Fruit fly (Drosophila melanogaster) ovary, adult (tissue): ENCODE measurements around the gene aqz.

Experiments
- CG17801 ChIP-seq: fragments of 200-800 bp; optimal IDR thresholded peaks from 2 replicates; lab custom pipeline; 2019; ENCODE audit warnings: missing biosample characterization, mild to moderate bottlenecking, missing genetic modification characterization, moderate library complexity; ENCODE audit not compliant: partially characterized antibody

aqz gene

DNA sequence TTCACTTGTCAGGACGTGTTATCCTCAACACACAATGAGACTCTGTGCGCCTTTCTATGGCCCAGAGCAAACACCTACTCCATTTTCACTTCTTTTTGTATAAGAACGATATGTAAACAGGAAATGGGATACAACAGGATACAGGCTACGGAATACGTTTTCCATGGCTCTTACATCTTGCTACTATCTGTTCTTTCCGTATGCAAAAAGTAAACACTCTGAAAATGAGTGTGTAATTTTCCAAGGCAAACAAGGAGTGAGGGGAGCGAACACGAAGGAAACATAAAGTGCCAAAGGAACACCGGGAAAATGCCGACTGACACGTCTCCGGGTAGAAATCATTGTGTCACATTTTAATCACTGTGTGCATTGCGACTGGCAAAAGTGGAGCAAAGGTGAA is 30.1 kb upstream of the aqz start:
- no peak for TF ChIP-seq CG17801 (GFP tag; lab: Kevin White, UChicago)

DNA sequence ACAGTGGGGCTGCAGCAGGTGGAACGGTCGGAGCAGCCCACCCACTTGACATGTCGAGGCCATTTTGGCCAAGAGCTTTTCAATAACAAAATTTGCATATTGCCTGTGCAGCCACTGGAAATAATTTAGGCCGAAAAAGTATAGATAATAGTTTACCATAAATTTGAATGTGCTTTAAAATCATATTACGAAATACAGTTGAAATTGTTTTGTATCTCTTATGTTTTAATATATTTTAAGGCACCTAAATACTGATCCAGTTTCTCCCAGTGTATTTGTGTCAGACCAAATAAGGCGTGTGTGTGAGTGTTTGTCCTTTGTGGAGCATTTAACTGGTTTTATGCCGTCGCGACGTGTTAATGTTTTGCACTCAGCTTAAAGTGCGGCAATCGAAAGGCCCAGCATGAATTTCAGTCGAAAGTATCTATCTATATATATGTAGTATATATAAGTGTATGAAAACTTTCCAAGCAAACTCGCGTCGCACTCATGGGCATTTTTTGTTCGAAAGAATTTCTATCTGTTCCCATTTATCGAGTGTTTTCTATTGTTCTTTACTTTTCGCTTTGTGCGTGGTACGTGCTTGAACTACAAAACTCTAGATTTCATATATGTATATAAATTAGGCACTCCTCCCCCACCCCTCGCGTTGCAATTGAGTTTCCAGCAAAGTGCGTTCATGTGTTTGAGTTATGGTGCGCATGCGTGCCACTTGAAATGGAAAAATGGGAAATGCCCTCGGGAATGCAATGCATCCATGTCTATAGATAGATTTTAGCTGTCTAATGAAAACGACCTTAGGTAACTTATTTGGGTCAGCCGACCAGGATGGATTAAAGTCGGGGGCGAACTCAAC is 29.1 kb upstream of the aqz start:
- no peak for TF ChIP-seq CG17801 (GFP tag; lab: Kevin White, UChicago)

DNA sequence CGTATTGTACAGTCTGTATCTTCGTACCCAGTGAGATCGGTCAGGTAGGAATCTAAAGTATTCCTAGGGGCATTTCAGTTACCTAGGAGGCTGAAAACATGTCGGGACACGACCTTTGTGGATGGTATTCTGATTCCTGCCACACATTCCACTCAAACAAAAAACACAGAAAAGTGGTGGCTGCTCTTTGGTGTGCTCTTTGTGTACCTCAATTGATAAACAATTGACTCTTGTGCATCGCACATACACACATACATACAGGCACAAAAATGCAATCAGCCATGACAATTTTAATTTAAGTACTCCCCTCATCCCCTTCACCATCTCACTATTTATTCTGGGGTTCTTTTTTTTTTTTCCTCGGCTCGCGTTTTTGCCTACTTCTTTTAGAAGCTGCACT is 27.7 kb upstream of the aqz start:
- no peak for TF ChIP-seq CG17801 (GFP tag; lab: Kevin White, UChicago)

DNA sequence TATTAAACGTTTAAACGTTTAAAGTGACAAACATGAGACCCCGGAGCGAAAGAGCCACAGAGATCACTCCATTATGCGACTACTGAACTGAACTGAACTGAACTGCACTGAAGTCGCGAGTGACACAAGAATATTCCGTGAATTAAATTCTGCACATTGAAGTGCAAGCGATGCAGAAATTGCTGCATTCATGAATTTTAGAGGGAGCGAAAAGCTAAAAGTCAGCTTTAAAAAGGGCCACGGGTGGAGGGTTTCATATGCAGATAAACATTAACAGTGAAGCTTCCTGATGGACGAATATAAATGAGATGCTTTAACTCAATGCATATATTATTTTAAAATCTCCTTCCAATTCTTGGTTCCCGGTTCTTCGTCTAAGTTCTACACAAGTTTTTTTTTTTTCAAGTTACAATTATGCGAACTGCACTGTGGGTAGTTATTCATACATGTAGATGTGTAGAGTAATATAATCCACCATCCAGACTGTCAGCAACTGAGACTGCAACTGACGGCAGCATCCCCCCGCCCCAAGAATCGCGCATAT is 26.7 kb upstream of the aqz start:
- TF ChIP-seq CG17801 (GFP tag; lab: Kevin White, UChicago) = peak; percentile 43

- TF ChIP-seq CG17801 (GFP tag; lab: Kevin White, UChicago) = peak; percentile 30
Observed at dm6 chr3R:8846154-8846648, 25.7 kb upstream of the aqz start.

- TF ChIP-seq CG17801 (GFP tag; lab: Kevin White, UChicago) = no peak
Observed at dm6 chr3R:8844955-8845354, 24.5 kb upstream of the aqz start.

dm6 chr3R:8843942-8844637 is 23.6 kb upstream of the aqz start:
- no peak for TF ChIP-seq CG17801 (GFP tag; lab: Kevin White, UChicago)

dm6 chr3R:8841533-8841932 is 21.1 kb upstream of the aqz start:
- no peak for TF ChIP-seq CG17801 (GFP tag; lab: Kevin White, UChicago)

- no peak for TF ChIP-seq CG17801 (GFP tag; lab: Kevin White, UChicago)
Observed at dm6 chr3R:8841038-8841437, 20.6 kb upstream of the aqz start.

dm6 chr3R:8823761-8824499 is 3.4 kb upstream of the aqz start, which contains the start of the genes IscU and CG8379:
Gene IscU (minus strand): TSS chr3R:8824177.
Gene CG8379 (plus strand): TSS chr3R:8824411.
- TF ChIP-seq CG17801 (GFP tag; lab: Kevin White, UChicago) = peak; percentile 73

DNA sequence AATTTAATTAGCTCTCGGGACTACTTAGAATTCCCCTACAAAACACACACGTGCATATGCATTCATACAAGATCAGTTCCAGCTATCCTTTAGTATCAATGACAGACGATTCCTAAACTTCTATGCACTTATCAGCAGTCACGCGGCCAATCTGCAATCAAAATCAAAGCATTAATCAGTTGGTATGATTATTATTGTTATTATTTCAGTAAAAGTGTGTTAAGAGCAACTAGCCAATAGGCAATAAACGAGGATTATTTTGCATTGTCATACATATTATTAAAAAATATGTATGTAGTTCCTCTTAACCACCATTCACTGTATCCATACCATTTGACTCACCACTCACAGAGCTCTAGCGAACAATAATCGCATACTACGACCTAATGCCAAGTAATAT is 2.4 kb upstream of the aqz start:
- no peak for TF ChIP-seq CG17801 (GFP tag; lab: Kevin White, UChicago)

- TF ChIP-seq CG17801 (GFP tag; lab: Kevin White, UChicago) = no peak
Observed at dm6 chr3R:8821623-8822022, 1.1 kb upstream of the aqz start, which contains the start of gene CG8369. Gene CG8369 (plus strand): TSS chr3R:8822008.

DNA sequence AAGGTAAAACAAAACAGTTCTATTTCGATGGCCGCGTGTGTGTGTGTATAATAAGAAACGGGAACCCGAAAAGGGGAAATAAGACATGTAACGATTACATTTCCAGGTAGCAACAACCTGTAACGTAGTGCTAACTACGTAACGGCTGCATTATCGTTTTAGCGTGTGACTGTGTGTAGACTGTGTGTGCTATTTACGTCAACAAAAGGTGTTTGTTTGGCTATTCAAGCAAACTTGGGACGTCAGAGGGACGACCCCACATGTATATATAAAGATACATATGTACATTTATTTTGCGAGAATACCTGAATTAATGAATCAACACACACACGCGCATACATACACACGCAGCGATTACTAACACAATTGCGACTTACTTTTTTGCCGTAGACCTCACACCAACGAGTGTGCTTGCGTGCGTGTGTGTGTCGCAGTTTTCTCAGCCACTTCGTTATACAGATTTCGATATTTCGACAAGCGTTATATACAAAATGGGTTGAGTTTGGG is 878 bp downstream of the aqz start:
- TF ChIP-seq CG17801 (GFP tag; lab: Kevin White, UChicago) = no peak

dm6 chr3R:8818239-8818638 is 2.2 kb downstream of the aqz start:
- TF ChIP-seq CG17801 (GFP tag; lab: Kevin White, UChicago) = no peak
